Fruit fly (Drosophila melanogaster) ovary, adult (tissue): ENCODE results near the gene PolI.
A peak's percentile ranks its signal among the peaks of the same experiment; 100 is the strongest.

ENCODE experiments used
- CG17801 ChIP-seq: fragments of 200-800 bp; optimal IDR thresholded peaks from 2 replicates; lab custom pipeline; 2019; ENCODE audit warnings: missing biosample characterization, mild to moderate bottlenecking, missing genetic modification characterization, moderate library complexity; ENCODE audit not compliant: partially characterized antibody

Gene PolI

dm6 chr3R:8251532-8251931 lies 18.2 kb downstream of the PolI start:
- no peak for TF ChIP-seq CG17801 (GFP tag; lab: Kevin White, UChicago)

DNA sequence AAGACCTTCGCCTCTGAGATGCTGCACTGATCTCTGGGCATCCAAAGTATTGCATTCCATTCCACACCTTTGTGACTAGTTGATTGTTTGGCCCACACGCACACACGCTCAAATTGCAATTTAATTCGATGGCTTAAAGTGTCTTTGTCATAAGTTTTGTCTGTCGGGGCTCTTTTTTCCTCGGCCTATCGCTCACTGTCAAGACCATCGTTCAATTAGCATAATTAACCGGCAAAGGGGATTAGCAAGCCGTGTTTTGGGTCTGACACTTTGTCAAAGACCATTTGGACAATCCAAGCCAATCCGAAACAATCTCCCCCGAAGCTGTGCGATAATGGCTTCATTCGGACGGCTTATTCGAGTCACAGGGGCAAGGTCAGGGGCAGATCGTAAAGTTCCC lies 21.0 kb downstream of the PolI start:
- TF ChIP-seq CG17801 (GFP tag; lab: Kevin White, UChicago) = no peak

dm6 chr3R:8256040-8256439 lies 22.7 kb downstream of the PolI start:
- TF ChIP-seq CG17801 (GFP tag; lab: Kevin White, UChicago) = no peak

DNA sequence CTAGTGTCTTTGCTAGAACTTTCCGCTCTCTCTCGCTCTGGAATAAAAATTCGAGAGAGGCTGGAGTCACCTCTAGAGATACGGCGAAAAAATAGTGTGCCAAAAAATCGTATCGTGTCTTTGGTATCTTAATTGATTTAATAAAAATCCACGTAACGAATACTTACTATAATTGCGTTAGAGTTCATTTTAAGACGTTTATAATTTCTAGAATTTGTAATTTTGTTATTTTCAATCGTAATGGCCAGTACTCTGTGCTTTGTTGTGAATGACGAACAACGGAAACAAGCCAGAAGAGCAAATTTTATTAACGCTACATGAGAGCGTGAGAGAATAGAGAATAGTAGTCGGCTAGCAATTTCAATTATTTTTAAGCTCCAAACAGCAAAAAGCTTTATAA lies 28.3 kb downstream of the PolI start:
- TF ChIP-seq CG17801 (GFP tag; lab: Kevin White, UChicago) = peak; percentile 9

- peak; percentile 73 for TF ChIP-seq CG17801 (GFP tag; lab: Kevin White, UChicago)
Measured at dm6 chr3R:8264302-8265080, 31.2 kb downstream of the PolI start, which contains the start of the genes RPA1 and Mcm2. Gene RPA1 (minus strand): TSS chr3R:8264451. Gene Mcm2 (plus strand): TSS chr3R:8264970.

- TF ChIP-seq CG17801 (GFP tag; lab: Kevin White, UChicago) = peak; percentile 2
Measured at dm6 chr3R:8269740-8270139, 36.4 kb downstream of the PolI start, which contains the start of gene CG9630. Gene CG9630 (minus strand): TSS chr3R:8269896.

- TF ChIP-seq CG17801 (GFP tag; lab: Kevin White, UChicago) = no peak
Measured at dm6 chr3R:8272573-8273165, 39.4 kb downstream of the PolI start.

dm6 chr3R:8275031-8275430 lies 41.7 kb downstream of the PolI start:
- TF ChIP-seq CG17801 (GFP tag; lab: Kevin White, UChicago) = no peak

DNA sequence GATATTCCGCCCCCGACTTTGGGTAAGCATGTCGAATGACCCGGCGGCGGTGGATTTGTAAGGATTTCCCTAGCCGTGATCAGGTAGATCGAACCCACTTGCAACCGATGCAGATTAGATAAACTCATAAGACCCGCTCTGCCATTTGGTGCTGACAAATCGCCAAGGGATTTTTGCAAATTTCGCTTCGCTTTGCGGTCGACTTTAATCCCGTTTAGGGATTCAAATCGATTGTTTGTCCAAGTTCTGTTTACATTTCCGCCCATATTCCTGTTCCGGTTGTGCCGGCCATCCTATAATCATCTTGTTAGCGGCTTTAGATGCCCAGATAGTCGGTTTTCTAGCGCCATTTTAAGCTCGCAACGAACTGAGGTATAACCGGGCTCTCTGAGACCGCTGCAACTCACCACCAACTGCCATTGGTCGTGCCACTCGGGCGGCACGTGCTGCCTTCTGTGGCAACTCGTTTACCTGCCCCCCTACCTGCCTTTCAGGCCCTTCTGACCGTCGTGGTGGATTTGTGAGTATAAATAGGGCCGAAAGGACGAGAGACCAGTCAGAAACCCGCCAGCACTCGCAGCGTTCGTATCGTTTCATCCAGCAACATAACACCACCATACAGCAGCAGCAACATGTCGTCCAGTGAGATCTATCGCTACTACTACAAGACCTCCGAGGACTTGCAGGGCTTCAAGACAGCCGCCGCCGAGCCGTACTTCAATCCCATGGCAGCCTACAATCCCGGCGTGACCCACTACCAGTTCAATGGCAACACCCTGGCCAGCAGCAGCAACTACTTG lies 44.4 kb downstream of the PolI start, which contains the start of gene ato:
ato (plus strand) TSS at position 559 of the 800 bp plus-strand sequence.
- no peak for TF ChIP-seq CG17801 (GFP tag; lab: Kevin White, UChicago)

DNA sequence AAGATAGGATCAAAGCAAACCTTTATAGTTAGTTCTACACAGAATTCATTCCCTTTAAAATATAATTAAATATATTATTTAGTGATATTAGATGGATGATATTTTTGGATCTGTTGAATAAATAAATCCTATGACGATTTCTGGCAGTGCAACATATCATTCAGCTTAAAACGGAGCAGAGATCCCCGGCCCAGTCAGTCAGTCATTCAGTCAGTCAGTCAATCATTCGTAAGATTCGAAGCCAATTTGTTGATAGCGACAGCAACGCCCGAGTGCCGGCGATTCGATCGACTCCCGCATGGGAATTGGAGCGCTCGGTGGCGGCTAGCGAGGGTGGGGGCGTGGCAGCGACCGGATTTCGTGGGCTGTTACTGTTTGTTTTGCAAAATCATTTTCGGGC lies 46.7 kb downstream of the PolI start:
- no peak for TF ChIP-seq CG17801 (GFP tag; lab: Kevin White, UChicago)

dm6 chr3R:8282727-8283126 lies 49.4 kb downstream of the PolI start:
- TF ChIP-seq CG17801 (GFP tag; lab: Kevin White, UChicago) = no peak

DNA sequence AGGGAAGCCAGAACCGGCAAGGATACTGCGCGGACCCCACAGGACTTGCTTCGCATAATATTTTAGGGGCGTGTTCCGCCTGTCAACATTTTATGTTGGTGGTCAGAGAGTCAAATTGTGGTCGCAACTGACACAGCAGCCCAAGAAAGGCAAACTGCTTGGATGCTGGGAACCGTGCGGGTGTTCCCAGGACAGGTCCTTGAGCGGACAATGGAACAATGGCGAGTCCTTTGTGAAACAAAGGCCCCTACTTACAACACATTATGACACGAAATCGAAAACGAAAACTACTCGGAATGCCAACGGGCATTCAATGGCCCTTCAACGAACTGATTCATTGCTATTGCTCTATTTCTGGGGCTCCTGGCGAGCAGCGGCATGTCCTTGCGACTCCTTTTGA lies 50.9 kb downstream of the PolI start:
- TF ChIP-seq CG17801 (GFP tag; lab: Kevin White, UChicago) = no peak

DNA sequence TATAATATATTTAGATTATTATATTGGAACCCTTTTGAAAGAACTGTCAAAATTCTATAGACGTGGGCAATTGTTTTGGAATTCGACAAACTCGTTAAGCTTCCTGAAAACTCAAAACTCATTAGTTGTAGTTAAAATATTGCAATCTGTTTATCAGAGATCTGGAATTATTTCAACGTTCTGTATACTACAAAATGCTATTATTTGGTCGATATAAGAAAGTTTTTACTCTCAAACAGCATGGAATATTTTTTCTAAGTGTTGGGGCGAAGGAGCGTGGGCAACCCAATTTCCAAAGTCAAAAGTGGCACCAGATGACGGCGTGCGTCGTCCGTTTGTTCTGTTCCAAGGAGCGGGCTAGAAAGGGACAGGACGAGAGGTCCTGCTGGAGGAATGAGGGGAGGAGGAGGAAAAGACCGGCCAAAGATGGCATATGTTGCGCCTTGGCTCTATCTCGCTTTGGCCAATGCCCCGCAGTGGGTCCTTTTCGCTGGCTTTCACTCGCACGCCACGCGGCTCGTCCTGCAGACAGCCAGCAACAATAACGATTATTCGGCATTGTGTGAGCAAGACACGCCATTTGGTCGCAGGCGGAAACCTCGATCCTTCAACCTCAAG lies 52.5 kb downstream of the PolI start:
- TF ChIP-seq CG17801 (GFP tag; lab: Kevin White, UChicago) = no peak
